Worm (Caenorhabditis elegans) whole organism, midembryonic: ENCODE measurements around the gene nhr-22.

Source experiments
- T22C8.4 ChIP-seq: fragments of 200-800 bp; sonication (Bioruptor generic); IDR thresholded peaks from 2 replicates; pipeline ENCODE4 v1.3.6; 2022; ENCODE audit warnings: missing genetic modification characterization, missing compliant biosample characterization
- flt-1 ChIP-seq: fragments of 200-800 bp; sonication (Bioruptor generic); IDR thresholded peaks from 2 replicates; pipeline ENCODE4 v1.3.6; 2022; ENCODE audit warnings: missing genetic modification characterization, missing compliant biosample characterization
- ref-1 ChIP-seq: fragments of 200-800 bp; sonication (Bioruptor generic); conservative IDR thresholded peaks from 2 replicates; pipeline ENCODE4 v1.3.6; 2022; ENCODE audit warnings: missing genetic modification reagents, missing genetic modification characterization, missing compliant biosample characterization

ce11 chrII:6496496-6496895 is 46.9 kb upstream of the nhr-22 start:
- TF ChIP-seq ref-1 (GFP tag; lab: Robert Waterston, UW) (no peak), T22C8.4 (GFP tag; lab: Robert Waterston, UW) (no peak), flt-1 (GFP tag; lab: Robert Waterston, UW) (no peak)
